Worm (Caenorhabditis elegans): ENCODE measurements around the gene Y39A3CL.7.

ce11 chrIII:1832453-1832852 is 7.7 kb downstream of the Y39A3CL.7 start:
- no peak for TF ChIP-seq isw-1 (GFP tag; IDR thresholded peaks at IDR 0.05)
- no peak for TF ChIP-seq lsy-2 (tag; optimal IDR thresholded peaks at IDR 0.05)
- no peak for TF ChIP-seq ama-1 (optimal IDR thresholded peaks at IDR 0.05)
- no peak for TF ChIP-seq sox-4 (tag; optimal IDR thresholded peaks at IDR 0.05)

All from whole organism, L1 larva.